Fruit fly (Drosophila melanogaster) whole organism, embryonic: Measurements from ENCODE around the gene Gad1.

Source experiments
- Ada2b ChIP-seq: fragments of 200-800 bp; sonication (Bioruptor generic); IDR thresholded peaks from 2 replicates; pipeline ENCODE4 v1.3.6; 2022; ENCODE audit warnings: missing biosample characterization, missing genetic modification characterization
- BtbVII ChIP-seq: fragments of 200-800 bp; sonication (Bioruptor generic); optimal IDR thresholded peaks from 3 replicates; lab custom pipeline; 2017; ENCODE audit warnings: missing biosample characterization, mild to moderate bottlenecking, missing genetic modification characterization
- CG10366 ChIP-seq: fragments of 200-800 bp; sonication (Bioruptor generic); IDR thresholded peaks from 2 replicates; pipeline ENCODE4 v1.3.6; 2022; ENCODE audit warnings: missing biosample characterization, missing genetic modification characterization
- CG11560 ChIP-seq: fragments of 200-800 bp; sonication (Bioruptor generic); IDR thresholded peaks from 3 replicates; pipeline ENCODE4 v1.3.6; 2022; ENCODE audit warnings: missing biosample characterization, missing genetic modification characterization
- CG11696 ChIP-seq: fragments of 200-800 bp; sonication (Bioruptor generic); IDR thresholded peaks from 2 replicates; pipeline ENCODE4 v1.3.6; 2022; ENCODE audit warnings: missing biosample characterization, missing genetic modification characterization
- CG11723 ChIP-seq: fragments of 200-800 bp; sonication (Bioruptor generic); optimal IDR thresholded peaks from 2 replicates; lab custom pipeline; 2017; ENCODE audit warnings: missing biosample characterization, mild to moderate bottlenecking, missing genetic modification characterization
- CG13296 ChIP-seq: fragments of 200-800 bp; sonication (Bioruptor generic); optimal IDR thresholded peaks from 3 replicates; lab custom pipeline; 2018; ENCODE audit warnings: missing biosample characterization, mild to moderate bottlenecking, missing genetic modification characterization
- CG16813 ChIP-seq: fragments of 200-800 bp; sonication (Bioruptor generic); IDR thresholded peaks from 3 replicates; pipeline ENCODE4 v1.3.6; 2022; ENCODE audit warnings: missing biosample characterization, missing genetic modification characterization; ENCODE audit not compliant: partially characterized antibody
- CG17359 ChIP-seq: fragments of 200-800 bp; sonication (Bioruptor generic); optimal IDR thresholded peaks from 3 replicates; lab custom pipeline; 2018; ENCODE audit warnings: missing biosample characterization, mild to moderate bottlenecking, missing genetic modification characterization, moderate library complexity
- CG17612 ChIP-seq: fragments of 200-800 bp; sonication (Bioruptor generic); IDR thresholded peaks from 2 replicates; pipeline ENCODE4 v1.3.6; 2022; ENCODE audit warnings: missing biosample characterization, missing genetic modification characterization
- CG2120 ChIP-seq: fragments of 200-800 bp; sonication (Bioruptor generic); optimal IDR thresholded peaks from 3 replicates; lab custom pipeline; 2016; ENCODE audit warnings: missing biosample characterization, missing genetic modification characterization
- CG2875 ChIP-seq: fragments of 200-800 bp; sonication (Bioruptor generic); optimal IDR thresholded peaks from 2 replicates; lab custom pipeline; 2017; ENCODE audit warnings: missing biosample characterization, mild to moderate bottlenecking, missing genetic modification characterization, missing genetic modification reagents
- CG30020 ChIP-seq: fragments of 200-800 bp; optimal IDR thresholded peaks from 2 replicates; lab custom pipeline; 2019; ENCODE audit warnings: missing biosample characterization, mild to moderate bottlenecking, missing genetic modification characterization, moderate library complexity
- CG30431 ChIP-seq: fragments of 200-800 bp; sonication (Bioruptor generic); optimal IDR thresholded peaks from 2 replicates; lab custom pipeline; 2017; ENCODE audit warnings: missing biosample characterization, missing genetic modification characterization
- CG31441 ChIP-seq: fragments of 200-800 bp; sonication (Bioruptor generic); IDR thresholded peaks from 2 replicates; pipeline ENCODE4 v1.3.6; 2022; ENCODE audit warnings: missing biosample characterization, missing genetic modification characterization
- CG32532 ChIP-seq: fragments of 200-800 bp; sonication (Bioruptor generic); IDR thresholded peaks from 2 replicates; pipeline ENCODE4 v1.3.6; 2022; ENCODE audit warnings: missing biosample characterization, missing genetic modification characterization
- CG4820 ChIP-seq: fragments of 200-800 bp; sonication (Bioruptor generic); optimal IDR thresholded peaks from 3 replicates; lab custom pipeline; 2016; ENCODE audit warnings: missing biosample characterization, missing genetic modification characterization
- CG5180 ChIP-seq: fragments of 200-800 bp; sonication (Bioruptor generic); optimal IDR thresholded peaks from 3 replicates; lab custom pipeline; 2017; ENCODE audit warnings: missing biosample characterization, missing genetic modification characterization, mild to moderate bottlenecking, moderate library complexity, missing genetic modification reagents
- CG6791 ChIP-seq: fragments of 200-800 bp; sonication (Bioruptor generic); IDR thresholded peaks from 3 replicates; pipeline ENCODE4 v1.3.6; 2022; ENCODE audit warnings: missing biosample characterization, missing genetic modification characterization; ENCODE audit not compliant: partially characterized antibody
- CG9437 ChIP-seq: fragments of 200-800 bp; sonication (Bioruptor generic); optimal IDR thresholded peaks from 2 replicates; lab custom pipeline; 2018; ENCODE audit warnings: missing biosample characterization, mild to moderate bottlenecking, missing genetic modification characterization
- CG9876 ChIP-seq: fragments of 200-800 bp; sonication (Bioruptor generic); optimal IDR thresholded peaks from 2 replicates; lab custom pipeline; 2016; ENCODE audit warnings: missing biosample characterization, missing genetic modification characterization
- CrebB ChIP-seq: fragments of 200-800 bp; sonication (Bioruptor generic); optimal IDR thresholded peaks from 3 replicates; lab custom pipeline; 2018; ENCODE audit warnings: missing biosample characterization, mild to moderate bottlenecking, missing genetic modification characterization
- D19B ChIP-seq: fragments of 200-800 bp; sonication (Bioruptor generic); optimal IDR thresholded peaks from 2 replicates; lab custom pipeline; 2017; ENCODE audit warnings: missing biosample characterization, mild to moderate bottlenecking, missing genetic modification characterization
- E2f2 ChIP-seq: fragments of 200-800 bp; sonication (Bioruptor generic); IDR thresholded peaks from 2 replicates; pipeline ENCODE4 v1.3.6; 2022; ENCODE audit warnings: missing biosample characterization, missing genetic modification characterization
- Gsc ChIP-seq: fragments of 200-800 bp; sonication (Bioruptor generic); IDR thresholded peaks from 2 replicates; pipeline ENCODE4 v1.3.6; 2022; ENCODE audit warnings: missing biosample characterization, missing genetic modification characterization
- HLH4C ChIP-seq: fragments of 200-800 bp; sonication (Bioruptor generic); IDR thresholded peaks from 3 replicates; pipeline ENCODE4 v1.3.6; 2022; ENCODE audit warnings: missing biosample characterization, missing genetic modification characterization; ENCODE audit not compliant: partially characterized antibody
- Hey ChIP-seq: fragments of 200-800 bp; sonication (Bioruptor generic); optimal IDR thresholded peaks from 3 replicates; lab custom pipeline; 2018; ENCODE audit warnings: missing biosample characterization, mild to moderate bottlenecking, missing genetic modification characterization
- Kr ChIP-seq: fragments of 200-800 bp; sonication (Bioruptor generic); optimal IDR thresholded peaks from 2 replicates; lab custom pipeline; 2017; ENCODE audit warnings: missing biosample characterization, mild to moderate bottlenecking, missing genetic modification characterization
- Mad ChIP-seq: fragments of 200-800 bp; sonication (Bioruptor generic); optimal IDR thresholded peaks from 2 replicates; lab custom pipeline; 2016; ENCODE audit warnings: missing biosample characterization, missing genetic modification characterization
- Mrtf ChIP-seq: fragments of 200-800 bp; sonication (Bioruptor generic); IDR thresholded peaks from 3 replicates; pipeline ENCODE4 v1.3.6; 2022; ENCODE audit warnings: missing biosample characterization, missing genetic modification characterization
- PHDP ChIP-seq: fragments of 200-800 bp; sonication (Bioruptor generic); optimal IDR thresholded peaks from 3 replicates; lab custom pipeline; 2018; ENCODE audit warnings: missing biosample characterization, mild to moderate bottlenecking, missing genetic modification characterization, moderate library complexity
- Usf ChIP-seq: fragments of 200-800 bp; sonication (Bioruptor generic); optimal IDR thresholded peaks from 2 replicates; lab custom pipeline; 2017; ENCODE audit warnings: missing genotype, missing biosample characterization, missing genetic modification characterization
- Xrp1 ChIP-seq: fragments of 200-800 bp; sonication (Bioruptor generic); IDR thresholded peaks from 2 replicates; pipeline ENCODE4 v1.3.6; 2022; ENCODE audit warnings: missing biosample characterization, missing genetic modification characterization
- ase ChIP-seq: fragments of 200-800 bp; sonication (Bioruptor generic); IDR thresholded peaks from 3 replicates; pipeline ENCODE4 v1.3.6; 2022; ENCODE audit warnings: missing biosample characterization, missing genetic modification characterization
- ato ChIP-seq: fragments of 200-800 bp; sonication (Bioruptor generic); IDR thresholded peaks from 2 replicates; pipeline ENCODE4 v1.3.6; 2022; ENCODE audit warnings: missing biosample characterization, missing genetic modification characterization; ENCODE audit not compliant: partially characterized antibody
- ems ChIP-seq: fragments of 200-800 bp; sonication (Bioruptor generic); optimal IDR thresholded peaks from 3 replicates; lab custom pipeline; 2016; ENCODE audit warnings: missing biosample characterization, missing genetic modification characterization
- fd64A ChIP-seq: fragments of 200-800 bp; sonication (Bioruptor generic); optimal IDR thresholded peaks from 3 replicates; lab custom pipeline; 2018; ENCODE audit warnings: missing biosample characterization, mild to moderate bottlenecking, missing genetic modification characterization
- grn ChIP-seq: fragments of 200-800 bp; sonication (Bioruptor generic); optimal IDR thresholded peaks from 3 replicates; lab custom pipeline; 2017; ENCODE audit warnings: missing biosample characterization, missing genetic modification characterization
- hth ChIP-seq: fragments of >200 bp; optimal IDR thresholded peaks from 2 replicates; lab custom pipeline; 2017; ENCODE audit warnings: inconsistent platforms
- peb ChIP-seq: fragments of 200-800 bp; sonication (Bioruptor generic); IDR thresholded peaks from 2 replicates; pipeline ENCODE4 v1.3.6; 2022; ENCODE audit warnings: missing biosample characterization, missing genetic modification characterization
- phol ChIP-seq: fragments of 200-800 bp; sonication (Bioruptor generic); optimal IDR thresholded peaks from 3 replicates; lab custom pipeline; 2018; ENCODE audit warnings: missing biosample characterization, mild to moderate bottlenecking, missing genetic modification characterization, moderate library complexity
- ro ChIP-seq: fragments of 200-800 bp; sonication (Bioruptor generic); IDR thresholded peaks from 2 replicates; pipeline ENCODE4 v1.3.6; 2022; ENCODE audit warnings: missing biosample characterization, missing genetic modification characterization
- so ChIP-seq: fragments of 200-800 bp; sonication (Bioruptor generic); IDR thresholded peaks from 3 replicates; pipeline ENCODE4 v1.3.6; 2022; ENCODE audit warnings: missing biosample characterization, missing genetic modification characterization
- ssp ChIP-seq: fragments of 200-800 bp; sonication (Bioruptor generic); IDR thresholded peaks from 2 replicates; pipeline ENCODE4 v1.3.6; 2022; ENCODE audit warnings: missing biosample characterization, missing genetic modification characterization
- tap ChIP-seq: fragments of 200-800 bp; optimal IDR thresholded peaks from 3 replicates; lab custom pipeline; 2019; ENCODE audit warnings: missing biosample characterization, mild to moderate bottlenecking, missing genetic modification characterization, moderate library complexity
- tgo ChIP-seq: fragments of 200-800 bp; sonication (Bioruptor generic); IDR thresholded peaks from 3 replicates; pipeline ENCODE4 v1.3.6; 2022; ENCODE audit warnings: missing biosample characterization, missing genetic modification characterization
- tin ChIP-seq: fragments of 200-800 bp; sonication (Bioruptor generic); optimal IDR thresholded peaks from 3 replicates; lab custom pipeline; 2016; ENCODE audit warnings: missing biosample characterization, missing genetic modification characterization
- vnd ChIP-seq: fragments of 200-800 bp; sonication (Bioruptor generic); IDR thresholded peaks from 3 replicates; pipeline ENCODE4 v1.3.6; 2022; ENCODE audit warnings: missing biosample characterization, missing genetic modification characterization; ENCODE audit not compliant: partially characterized antibody
- wek ChIP-seq: fragments of 200-800 bp; sonication (Bioruptor generic); optimal IDR thresholded peaks from 3 replicates; lab custom pipeline; 2018; ENCODE audit warnings: missing biosample characterization, mild to moderate bottlenecking, missing genetic modification characterization, moderate library complexity
- z ChIP-seq: fragments of 200-800 bp; sonication (Bioruptor generic); IDR thresholded peaks from 3 replicates; pipeline ENCODE4 v1.3.6; 2022; ENCODE audit warnings: missing biosample characterization, missing genetic modification characterization

The Gad1 gene

DNA sequence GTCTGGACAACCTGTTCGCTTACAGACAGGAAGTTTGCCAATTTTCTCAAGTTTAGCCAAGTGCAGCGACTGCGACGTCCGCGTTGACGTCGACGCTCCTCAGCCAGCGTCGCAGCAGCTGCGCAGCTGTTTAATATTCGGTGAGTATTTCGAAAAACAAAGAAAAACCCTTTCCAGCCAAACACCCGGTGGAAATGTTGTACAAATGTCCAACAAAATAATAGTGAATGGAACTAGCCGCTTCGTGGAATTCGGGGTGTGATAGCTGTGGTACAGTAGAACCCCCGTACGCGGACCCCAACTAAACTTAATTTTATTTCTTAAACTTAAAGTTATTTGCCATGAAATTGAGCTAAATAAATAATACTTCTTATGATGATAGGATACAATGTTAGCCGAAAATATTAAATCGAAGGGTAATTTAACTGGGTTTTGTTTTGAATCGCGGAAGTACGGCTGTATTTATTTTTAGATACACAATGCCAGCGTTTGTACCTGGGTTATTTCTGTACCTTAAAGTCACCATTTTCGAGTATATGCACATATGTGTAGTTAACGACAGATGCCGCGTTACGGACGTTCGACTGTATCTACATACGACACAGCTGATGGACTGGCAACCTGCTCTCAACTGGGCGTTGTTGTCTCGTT, 20.4 kb upstream of the Gad1 start (continued):
- TF ChIP-seq CG9437 (GFP tag; lab: Kevin White, UChicago): peak; percentile 74
- TF ChIP-seq ase (GFP tag; lab: Robert Waterston, UW): no peak
- peak; percentile 58 for TF ChIP-seq tgo (GFP tag; lab: Robert Waterston, UW)
- peak; percentile 5 for TF ChIP-seq fd64A (GFP tag; lab: Kevin White, UChicago)
- no peak for TF ChIP-seq vnd (GFP tag; lab: Robert Waterston, UW)
- TF ChIP-seq ssp (GFP tag; lab: Robert Waterston, UW): peak; percentile 25; the same call in 1 of the 2 replicates
- no peak for TF ChIP-seq z
- TF ChIP-seq Ada2b: peak; percentile 55
- TF ChIP-seq hth: no peak
- peak; percentile 56 for TF ChIP-seq tin (GFP tag; lab: Kevin White, UChicago)
- no peak for TF ChIP-seq peb (GFP tag; lab: Robert Waterston, UW)
- TF ChIP-seq CG11560 (tag; lab: Robert Waterston, UW): no peak
- TF ChIP-seq Hey (tag; lab: Kevin White, UChicago): no peak
- peak; percentile 66 for TF ChIP-seq CG2875
- TF ChIP-seq CG30020 (tag; lab: Kevin White, UChicago): peak; percentile 32
- peak; percentile 58; the same call in 2 of the 3 replicates for TF ChIP-seq Mrtf (GFP tag; lab: Robert Waterston, UW)
- peak; percentile 77 for TF ChIP-seq CG11723 (GFP tag; lab: Kevin White, UChicago)
- TF ChIP-seq Mad: no peak
- TF ChIP-seq ro: peak; percentile 32; the same call in 1 of the 2 replicates
- peak; percentile 59 for TF ChIP-seq CG32532 (GFP tag; lab: Robert Waterston, UW)
- TF ChIP-seq so (GFP tag; lab: Robert Waterston, UW): peak; percentile 56; the same call in 2 of the 3 replicates
- peak; percentile 49 for TF ChIP-seq CrebB (tag; lab: Kevin White, UChicago)
- TF ChIP-seq CG13296 (GFP tag; lab: Kevin White, UChicago): peak; percentile 79
- peak; percentile 66 for TF ChIP-seq CG4820 (GFP tag; lab: Kevin White, UChicago)
- TF ChIP-seq grn (GFP tag; lab: Kevin White, UChicago): no peak
- TF ChIP-seq ato: no peak
- TF ChIP-seq E2f2 (GFP tag; lab: Robert Waterston, UW): 0 out of 2 replicates have a peak, but pooled peaks have one; percentile 29
- TF ChIP-seq phol (tag; lab: Kevin White, UChicago): peak; percentile 81
- TF ChIP-seq CG9876: peak; percentile 18
- no peak for TF ChIP-seq CG16813 (GFP tag; lab: Robert Waterston, UW)
- no peak for TF ChIP-seq HLH4C (GFP tag; lab: Robert Waterston, UW)
- TF ChIP-seq CG30431 (GFP tag; lab: Kevin White, UChicago): peak; percentile 69
- peak; percentile 29 for TF ChIP-seq Kr (GFP tag; lab: Kevin White, UChicago)
- TF ChIP-seq CG5180 (GFP tag; lab: Kevin White, UChicago): peak; percentile 68
- TF ChIP-seq CG31441 (GFP tag; lab: Robert Waterston, UW): peak; percentile 78
- TF ChIP-seq Usf (GFP tag; lab: Kevin White, UChicago): peak; percentile 72
- TF ChIP-seq CG2120 (GFP tag; lab: Kevin White, UChicago): peak; percentile 84
- no peak for TF ChIP-seq CG17612
- peak; percentile 58 for TF ChIP-seq CG10366
- TF ChIP-seq CG17359 (tag; lab: Kevin White, UChicago): peak; percentile 73
- TF ChIP-seq tap (tag; lab: Kevin White, UChicago): peak; percentile 61
- peak; percentile 60 for TF ChIP-seq D19B (GFP tag; lab: Kevin White, UChicago)
- peak; percentile 78 for TF ChIP-seq BtbVII (GFP tag; lab: Kevin White, UChicago)
- peak; percentile 81 for TF ChIP-seq Xrp1 (GFP tag; lab: Robert Waterston, UW)
- peak; percentile 81 for TF ChIP-seq ems (GFP tag; lab: Kevin White, UChicago)
- peak; percentile 75 for TF ChIP-seq PHDP
- TF ChIP-seq wek (GFP tag; lab: Kevin White, UChicago): no peak
- no peak for TF ChIP-seq CG6791 (GFP tag; lab: Robert Waterston, UW)
- no peak for TF ChIP-seq Gsc
- no peak for TF ChIP-seq CG11696 (GFP tag; lab: Robert Waterston, UW)
